Worm (Caenorhabditis elegans): ENCODE data around the gene F35C11.2.

DNA sequence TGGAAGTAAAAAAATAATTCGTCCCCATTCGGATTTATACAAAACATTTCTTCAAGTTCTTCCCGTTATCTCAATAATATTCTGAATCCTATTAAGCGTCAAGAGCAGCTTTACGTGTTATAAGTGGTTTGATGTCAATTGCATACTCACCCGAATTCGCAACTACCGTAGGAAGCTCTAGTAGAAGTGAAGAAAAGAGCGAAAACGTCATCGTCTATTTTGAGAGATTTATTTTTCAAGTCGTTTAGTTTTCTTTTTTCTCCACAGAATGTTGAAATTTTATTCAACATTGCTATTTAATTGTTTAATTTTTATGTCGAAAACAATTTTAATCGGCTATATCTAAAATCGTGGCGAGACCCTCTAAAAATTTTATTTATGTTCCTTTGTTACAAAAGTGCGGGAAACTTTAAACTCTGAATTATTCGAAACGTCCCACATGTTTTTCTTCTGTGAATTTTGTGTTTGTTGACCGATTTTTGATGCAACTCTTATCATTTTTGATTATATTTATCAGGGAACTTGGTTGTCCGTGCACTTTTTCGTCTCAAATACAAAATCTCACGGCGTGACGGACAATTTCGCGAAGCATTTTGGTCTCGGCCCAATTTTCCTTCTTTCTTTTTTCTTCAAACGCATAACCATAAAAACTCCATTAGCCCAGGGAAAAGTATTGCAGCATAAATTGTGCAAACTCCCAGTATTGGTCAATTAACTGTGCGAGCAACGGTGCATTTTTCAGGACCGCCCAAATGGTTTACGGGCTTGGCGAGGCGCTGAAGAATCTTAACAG lies 21.4 kb upstream of the F35C11.2 start, which contains the start of gene tdc-1:
- no peak for TF ChIP-seq him-1 (tag; optimal IDR thresholded peaks at IDR 0.05)
- no peak for TF ChIP-seq dao-5 (tag; optimal IDR thresholded peaks at IDR 0.05)

Data from whole organism, L4/young adult.